Fruit fly (Drosophila melanogaster): ENCODE measurements around the gene CG17233.

- TF ChIP-seq CG8301 (tag; optimal IDR thresholded peaks at IDR 0.05) (no peak), CG14655 (GFP tag; optimal IDR thresholded peaks at IDR 0.05) (no peak), CG17806 (tag; optimal IDR thresholded peaks at IDR 0.05) (peak; percentile 11), Ets98B (GFP tag; IDR thresholded peaks at IDR 0.05) (peak; percentile 23; the same call in 1 of the 2 replicates), D1 (tag; optimal IDR thresholded peaks at IDR 0.05) (no peak), CG8159 (tag; optimal IDR thresholded peaks at IDR 0.05) (peak; percentile 2)
Observed at dm6 chr3L:20186294-20187020, 55.2 kb downstream of the CG17233 start.
